Worm (Caenorhabditis elegans) whole organism, midembryonic: ENCODE data around the gene fbxb-78.

Experiments
- T22C8.4 ChIP-seq: fragments of 200-800 bp; sonication (Bioruptor generic); IDR thresholded peaks from 2 replicates; pipeline ENCODE4 v1.3.6; 2022; ENCODE audit warnings: missing genetic modification characterization, missing compliant biosample characterization
- cog-1 ChIP-seq: sonication (generic microtip); optimal IDR thresholded peaks from 2 replicates; lab custom pipeline; 2016; ENCODE audit warnings: missing genetic modification characterization, missing compliant biosample characterization
- flt-1 ChIP-seq: fragments of 200-800 bp; sonication (Bioruptor generic); IDR thresholded peaks from 2 replicates; pipeline ENCODE4 v1.3.6; 2022; ENCODE audit warnings: missing genetic modification characterization, missing compliant biosample characterization
- klf-2 ChIP-seq: fragments of 200-800 bp; sonication (Bioruptor generic); conservative IDR thresholded peaks from 2 replicates; pipeline ENCODE4 v1.3.6; 2022; ENCODE audit warnings: missing genetic modification reagents, missing genetic modification characterization, missing compliant biosample characterization
- med-1 ChIP-seq: sonication (generic microtip); optimal IDR thresholded peaks from 2 replicates; lab custom pipeline; 2017; ENCODE audit warnings: missing genetic modification characterization, mild to moderate bottlenecking, missing compliant biosample characterization, antibody characterized with exemption, missing genetic modification reagents; ENCODE audit not compliant: insufficient read depth
- ref-1 ChIP-seq: fragments of 200-800 bp; sonication (Bioruptor generic); conservative IDR thresholded peaks from 2 replicates; pipeline ENCODE4 v1.3.6; 2022; ENCODE audit warnings: missing genetic modification reagents, missing genetic modification characterization, missing compliant biosample characterization
- tab-1 ChIP-seq: fragments of 200-800 bp; sonication (Bioruptor generic); IDR thresholded peaks from 2 replicates; pipeline ENCODE4 v1.3.6; 2022; ENCODE audit warnings: missing genetic modification characterization, missing compliant biosample characterization
- ztf-23 ChIP-seq: fragments of 200-800 bp; sonication (Bioruptor generic); IDR thresholded peaks from 2 replicates; pipeline ENCODE4 v1.3.6; 2022; ENCODE audit warnings: missing genetic modification reagents, missing genetic modification characterization, missing compliant biosample characterization
- ztf-29 ChIP-seq: fragments of 200-800 bp; sonication (Bioruptor generic); IDR thresholded peaks from 2 replicates; pipeline ENCODE4 v1.3.6; 2022; ENCODE audit warnings: missing genetic modification reagents, missing genetic modification characterization, missing compliant biosample characterization

DNA sequence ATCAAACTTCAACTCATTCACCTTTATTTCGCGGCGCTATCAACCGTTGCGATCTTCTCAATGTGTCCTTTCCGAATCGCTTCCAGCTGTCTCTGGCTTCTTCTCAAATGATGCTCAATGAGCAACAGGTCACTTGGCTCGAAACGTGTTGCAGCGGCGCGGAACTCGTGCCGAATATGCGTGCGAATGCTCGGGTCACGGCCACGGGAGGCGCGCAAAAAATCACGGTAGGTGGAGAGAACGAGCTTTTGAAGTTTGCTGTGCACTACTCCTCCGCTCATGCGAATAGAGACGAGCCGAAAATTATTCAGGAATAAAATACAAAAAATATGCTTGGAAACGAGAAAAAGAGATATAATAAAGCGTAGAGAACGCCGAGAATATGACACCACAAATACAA lies 26.9 kb upstream of the fbxb-78 start, which contains the start of gene cif-1:
- TF ChIP-seq ztf-23 (GFP tag; lab: Robert Waterston, UW): no peak
- TF ChIP-seq T22C8.4 (GFP tag; lab: Robert Waterston, UW): no peak
- TF ChIP-seq cog-1 (tag; lab: Kevin White, UChicago): no peak
- no peak for TF ChIP-seq flt-1 (GFP tag; lab: Robert Waterston, UW)
- no peak for TF ChIP-seq med-1
- TF ChIP-seq tab-1 (GFP tag; lab: Robert Waterston, UW): no peak
- TF ChIP-seq ztf-29 (GFP tag; lab: Robert Waterston, UW): no peak
- no peak for TF ChIP-seq ref-1 (GFP tag; lab: Robert Waterston, UW)
- no peak for TF ChIP-seq klf-2 (GFP tag; lab: Robert Waterston, UW)
